Worm (Caenorhabditis elegans): ENCODE measurements around the gene C44C11.6.

ce11 chrII:12350737-12351275 lies 6.2 kb downstream of the C44C11.6 start:
- TF ChIP-seq zag-1 (tag; optimal IDR thresholded peaks at IDR 0.05) (no peak), nhr-77 (tag; optimal IDR thresholded peaks at IDR 0.05) (no peak), Y5F2A.4 (GFP tag; optimal IDR thresholded peaks at IDR 0.05) (no peak), lin-13 (GFP tag; optimal IDR thresholded peaks at IDR 0.05) (no peak), skn-1 (tag; optimal IDR thresholded peaks at IDR 0.05) (no peak), ama-1 (optimal IDR thresholded peaks at IDR 0.05) (no peak), egl-43 (GFP tag; IDR thresholded peaks at IDR 0.05) (no peak), ceh-82 (tag; optimal IDR thresholded peaks at IDR 0.05) (no peak), mep-1 (tag; optimal IDR thresholded peaks at IDR 0.05) (no peak), cey-2 (tag; optimal IDR thresholded peaks at IDR 0.05; ENCODE audit: borderline replicate concordance, insufficient read depth) (no peak), fkh-10 (GFP tag; optimal IDR thresholded peaks at IDR 0.05) (no peak)

All from whole organism, L4 larva.